Comparison of ENCODE assay signal across 1 fruit fly cellular context in the genomic region with DNA sequence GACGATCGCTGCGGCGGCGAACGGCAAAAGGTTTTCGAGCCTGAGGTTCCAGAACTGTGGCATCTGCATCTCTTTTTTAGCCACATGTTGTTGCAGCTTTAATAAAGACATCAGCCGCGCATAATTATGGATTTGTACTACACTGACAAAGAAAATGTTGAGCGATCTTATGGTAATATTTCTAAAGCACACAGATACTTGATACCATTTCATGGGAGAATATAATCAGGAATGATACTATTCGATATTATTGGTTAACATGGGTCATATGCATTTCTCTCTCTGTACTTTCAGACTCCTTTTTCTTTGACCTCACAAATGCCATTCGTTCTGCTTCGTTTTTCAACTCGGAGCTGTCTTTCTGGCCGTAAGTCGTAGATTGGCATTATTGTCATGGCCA.
TF ChIP-seq lines count a peak whose summit lies in the region.

No protein-coding gene starts in this region.

TF ChIP-seq in whole organism, embryonic, 481 proteins besides CTCF, POLR2A, EP300 and RAD21 (continued from another document):
- TF ChIP-seq chm (GFP tag; IDR thresholded peaks at IDR 0.05; lab: Robert Waterston, UW) (peak; percentile 66; the same call in 1 of the 2 replicates), CG9817 (tag; optimal IDR thresholded peaks at IDR 0.05; lab: Kevin White, UChicago) (peak; percentile 0), ash1 (GFP tag; optimal IDR thresholded peaks at IDR 0.05; lab: Kevin White, UChicago) (no peak), BtbVII (GFP tag; optimal IDR thresholded peaks at IDR 0.05; lab: Kevin White, UChicago) (no peak), dpn (GFP tag; optimal IDR thresholded peaks at IDR 0.05; lab: Kevin White, UChicago) (peak; percentile 7 to 19), CG18619 (GFP tag; optimal IDR thresholded peaks at IDR 0.05; lab: Kevin White, UChicago) (no peak), CG7963 (GFP tag; IDR thresholded peaks at IDR 0.05; lab: Robert Waterston, UW; ENCODE audit: partially characterized antibody) (no peak), vnd (GFP tag; IDR thresholded peaks at IDR 0.05; lab: Robert Waterston, UW; ENCODE audit: partially characterized antibody) (no peak), Hand (GFP tag; optimal IDR thresholded peaks at IDR 0.05; lab: Kevin White, UChicago) (no peak), CG10274 (GFP tag; optimal IDR thresholded peaks at IDR 0.05; lab: Kevin White, UChicago) (no peak), pzg (GFP tag; optimal IDR thresholded peaks at IDR 0.05; lab: Kevin White, UChicago) (no peak), zfh1 (GFP tag; IDR thresholded peaks at IDR 0.05; lab: Robert Waterston, UW) (peak; percentile 75), kah (GFP tag; optimal IDR thresholded peaks at IDR 0.05; lab: Kevin White, UChicago) (no peak), br (optimal IDR thresholded peaks at IDR 0.05; lab: Kevin White, UChicago) (no peak), BEAF-32 (GFP tag; optimal IDR thresholded peaks at IDR 0.05; lab: Kevin White, UChicago) (no peak), scrt (GFP tag; optimal IDR thresholded peaks at IDR 0.05; lab: Kevin White, UChicago) (no peak), Dek (tag; optimal IDR thresholded peaks at IDR 0.05; lab: Kevin White, UChicago) (no peak), CG13123 (GFP tag; optimal IDR thresholded peaks at IDR 0.05; lab: Kevin White, UChicago) (peak; percentile 14), Usf (GFP tag; optimal IDR thresholded peaks at IDR 0.05; lab: Kevin White, UChicago) (no peak), Atf3 (GFP tag; optimal IDR thresholded peaks at IDR 0.05; lab: Kevin White, UChicago) (no peak), CG34376 (GFP tag; optimal IDR thresholded peaks at IDR 0.05; lab: Kevin White, UChicago) (no peak), MESR4 (GFP tag; optimal IDR thresholded peaks at IDR 0.05; lab: Kevin White, UChicago) (no peak), cad (GFP tag; optimal IDR thresholded peaks at IDR 0.05; lab: Kevin White, UChicago) (no peak), Awh (GFP tag; IDR thresholded peaks at IDR 0.05; lab: Robert Waterston, UW) (0 out of 2 replicates have a peak, but pooled peaks have one; percentile 13), rib (GFP tag; IDR thresholded peaks at IDR 0.05; lab: Robert Waterston, UW) (no peak), CG10431 (GFP tag; optimal IDR thresholded peaks at IDR 0.05; lab: Kevin White, UChicago) (peak; percentile 16), CG17359 (tag; optimal IDR thresholded peaks at IDR 0.05; lab: Kevin White, UChicago) (peak; percentile 19), ac (GFP tag; optimal IDR thresholded peaks at IDR 0.05; lab: Kevin White, UChicago) (peak; percentile 38), Doc2 (GFP tag; IDR thresholded peaks at IDR 0.05; lab: Robert Waterston, UW) (no peak), D (optimal IDR thresholded peaks at IDR 0.05; lab: Kevin White, UChicago) (no peak), D (GFP tag; optimal IDR thresholded peaks at IDR 0.05; lab: Kevin White, UChicago) (peak; percentile 61), CG15011 (GFP tag; optimal IDR thresholded peaks at IDR 0.05; lab: Kevin White, UChicago) (no peak), CG12659 (GFP tag; optimal IDR thresholded peaks at IDR 0.05; lab: Kevin White, UChicago) (no peak), pros (GFP tag; optimal IDR thresholded peaks at IDR 0.05; lab: Kevin White, UChicago) (no peak), Gsc (GFP tag; IDR thresholded peaks at IDR 0.05; lab: Robert Waterston, UW) (no peak), Abd-B (GFP tag; optimal IDR thresholded peaks at IDR 0.05; lab: Kevin White, UChicago) (no peak), CG3726 (GFP tag; IDR thresholded peaks at IDR 0.05; lab: Robert Waterston, UW) (no peak), fd96Cb (tag; optimal IDR thresholded peaks at IDR 0.05; lab: Kevin White, UChicago) (peak; percentile 60), gcm2 (GFP tag; optimal IDR thresholded peaks at IDR 0.05; lab: Kevin White, UChicago) (no peak), CG10979 (tag; optimal IDR thresholded peaks at IDR 0.05; lab: Kevin White, UChicago) (peak; percentile 79), CG17802 (tag; optimal IDR thresholded peaks at IDR 0.05; lab: Kevin White, UChicago) (no peak), nmo (GFP tag; optimal IDR thresholded peaks at IDR 0.05; lab: Kevin White, UChicago) (peak; percentile 61), wor (GFP tag; IDR thresholded peaks at IDR 0.05; lab: Robert Waterston, UW) (no peak), ems (GFP tag; optimal IDR thresholded peaks at IDR 0.05; lab: Kevin White, UChicago) (no peak), Blimp-1 (GFP tag; optimal IDR thresholded peaks at IDR 0.05; lab: Kevin White, UChicago) (peak; percentile 68), Ada2b (GFP tag; IDR thresholded peaks at IDR 0.05; lab: Robert Waterston, UW) (peak; percentile 33; the same call in 1 of the 2 replicates), CG12219 (GFP tag; optimal IDR thresholded peaks at IDR 0.05; lab: Kevin White, UChicago) (peak; percentile 26), B-H1 (GFP tag; IDR thresholded peaks at IDR 0.05; lab: Robert Waterston, UW) (no peak), CG6683 (GFP tag; optimal IDR thresholded peaks at IDR 0.05; lab: Kevin White, UChicago) (no peak), CG2875 (GFP tag; optimal IDR thresholded peaks at IDR 0.05; lab: Kevin White, UChicago) (peak; percentile 38), eve (GFP tag; optimal IDR thresholded peaks at IDR 0.05; lab: Kevin White, UChicago) (peak in 1 of 2 experiments; percentile 40), CG10462 (GFP tag; optimal IDR thresholded peaks at IDR 0.05; lab: Kevin White, UChicago) (no peak), jing (GFP tag; optimal IDR thresholded peaks at IDR 0.05; lab: Kevin White, UChicago) (peak; percentile 20), CG8765 (GFP tag; IDR thresholded peaks at IDR 0.05; lab: Robert Waterston, UW) (peak; percentile 50; the same call in 1 of the 2 replicates), dmrt11E (tag; optimal IDR thresholded peaks at IDR 0.05; lab: Kevin White, UChicago) (peak; percentile 82), CG11696 (GFP tag; IDR thresholded peaks at IDR 0.05; lab: Robert Waterston, UW) (no peak), Nf-YA (GFP tag; IDR thresholded peaks at IDR 0.05; lab: Robert Waterston, UW) (no peak), NC2β (GFP tag; optimal IDR thresholded peaks at IDR 0.05; lab: Kevin White, UChicago) (peak; percentile 25), ci (GFP tag; IDR thresholded peaks at IDR 0.05; lab: Robert Waterston, UW) (peak; percentile 63; the same call in 1 of the 3 replicates), Rx (GFP tag; IDR thresholded peaks at IDR 0.05; lab: Robert Waterston, UW) (0 out of 2 replicates have a peak, but pooled peaks have one; percentile 22), p53 (GFP tag; optimal IDR thresholded peaks at IDR 0.05; lab: Kevin White, UChicago) (no peak), Side (GFP tag; optimal IDR thresholded peaks at IDR 0.05; lab: Kevin White, UChicago) (peak; percentile 45), lilli (GFP tag; optimal IDR thresholded peaks at IDR 0.05; lab: Kevin White, UChicago) (peak; percentile 8), CG13624 (GFP tag; optimal IDR thresholded peaks at IDR 0.05; lab: Kevin White, UChicago) (no peak), repo (GFP tag; optimal IDR thresholded peaks at IDR 0.05; lab: Kevin White, UChicago) (no peak), Bteb2 (GFP tag; optimal IDR thresholded peaks at IDR 0.05; lab: Kevin White, UChicago) (no peak), TFAM (GFP tag; optimal IDR thresholded peaks at IDR 0.05; lab: Kevin White, UChicago) (no peak), CG15269 (tag; optimal IDR thresholded peaks at IDR 0.05; lab: Kevin White, UChicago) (no peak), eyg (GFP tag; optimal IDR thresholded peaks at IDR 0.05; lab: Kevin White, UChicago) (no peak), CG6689 (GFP tag; IDR thresholded peaks at IDR 0.05; lab: Robert Waterston, UW) (peak; percentile 61), CG2202 (tag; optimal IDR thresholded peaks at IDR 0.05; lab: Kevin White, UChicago) (peak; percentile 34), crol (GFP tag; IDR thresholded peaks at IDR 0.05; lab: Robert Waterston, UW) (no peak), sob (GFP tag; IDR thresholded peaks at IDR 0.05; lab: Robert Waterston, UW) (no peak), en (GFP tag; optimal IDR thresholded peaks at IDR 0.05; lab: Kevin White, UChicago) (peak; percentile 15), CG4820 (GFP tag; optimal IDR thresholded peaks at IDR 0.05; lab: Kevin White, UChicago) (peak; percentile 60), CkIIα-i1 (GFP tag; IDR thresholded peaks at IDR 0.05; lab: Robert Waterston, UW) (no peak), CG17186 (GFP tag; optimal IDR thresholded peaks at IDR 0.05; lab: Kevin White, UChicago) (no peak), CG32772 (GFP tag; IDR thresholded peaks at IDR 0.05; lab: Robert Waterston, UW) (no peak; the same call in 1 of the 2 replicates), CG8359 (GFP tag; optimal IDR thresholded peaks at IDR 0.05; lab: Kevin White, UChicago; ENCODE audit: borderline replicate concordance) (no peak), wek (GFP tag; optimal IDR thresholded peaks at IDR 0.05; lab: Kevin White, UChicago) (no peak), CrebB (tag; optimal IDR thresholded peaks at IDR 0.05; lab: Kevin White, UChicago) (no peak)
